Worm (Caenorhabditis elegans): ENCODE measurements around the gene nhr-195.

Gene nhr-195

ce11 chrV:8948365-8948764 is 23.8 kb downstream of the nhr-195 start:
- no peak for TF ChIP-seq nhr-237 (tag; optimal IDR thresholded peaks at IDR 0.05)
- TF ChIP-seq elt-2 (tag; optimal IDR thresholded peaks at IDR 0.05): peak; percentile 44

ce11 chrV:8947499-8947898 is 24.7 kb downstream of the nhr-195 start, which contains the start of gene gck-1:
Gene gck-1 (plus strand): TSS chrV:8947799.
- TF ChIP-seq nhr-43 (tag; optimal IDR thresholded peaks at IDR 0.05; ENCODE audit: poor library complexity, severe bottlenecking) (no peak), zag-1 (tag; optimal IDR thresholded peaks at IDR 0.05) (no peak), ceh-82 (tag; optimal IDR thresholded peaks at IDR 0.05) (no peak), nhr-76 (tag; optimal IDR thresholded peaks at IDR 0.05) (no peak), jun-1 (tag; optimal IDR thresholded peaks at IDR 0.05) (no peak), elt-3 (tag; optimal IDR thresholded peaks at IDR 0.05) (no peak), fkh-2 (tag; optimal IDR thresholded peaks at IDR 0.05) (no peak), nfya-1 (tag; optimal IDR thresholded peaks at IDR 0.05; ENCODE audit: insufficient read depth) (no peak), nhr-28 (tag; optimal IDR thresholded peaks at IDR 0.05) (no peak), mml-1 (tag; optimal IDR thresholded peaks at IDR 0.05) (no peak), unc-39 (tag; optimal IDR thresholded peaks at IDR 0.05) (no peak), nhr-23 (tag; optimal IDR thresholded peaks at IDR 0.05) (no peak), R02D3.7 (tag; optimal IDR thresholded peaks at IDR 0.05) (no peak), pha-4 (tag; optimal IDR thresholded peaks at IDR 0.05) (no peak), ceh-16 (tag; optimal IDR thresholded peaks at IDR 0.05) (no peak), nhr-237 (tag; optimal IDR thresholded peaks at IDR 0.05) (no peak), nhr-77 (tag; optimal IDR thresholded peaks at IDR 0.05) (no peak)

ce11 chrV:8946142-8946541 is 26.0 kb downstream of the nhr-195 start:
- TF ChIP-seq ceh-9 (tag; optimal IDR thresholded peaks at IDR 0.05) (no peak), nhr-25 (tag; optimal IDR thresholded peaks at IDR 0.05) (peak; percentile 12)

ce11 chrV:8944481-8944880 is 27.7 kb downstream of the nhr-195 start:
- TF ChIP-seq nhr-25 (tag; optimal IDR thresholded peaks at IDR 0.05): no peak

ce11 chrV:8943963-8944362 is 28.2 kb downstream of the nhr-195 start, which contains the start of gene T19A5.3:
Gene T19A5.3 (minus strand): TSS chrV:8944063.
- TF ChIP-seq lsy-12 (tag; optimal IDR thresholded peaks at IDR 0.05): no peak

- TF ChIP-seq zag-1 (tag; optimal IDR thresholded peaks at IDR 0.05) (no peak), elt-1 (tag; optimal IDR thresholded peaks at IDR 0.05) (no peak), nhr-23 (tag; optimal IDR thresholded peaks at IDR 0.05) (peak; percentile 47)
Measured at ce11 chrV:8942437-8942978, 29.7 kb downstream of the nhr-195 start.

ce11 chrV:8940419-8940818 is 31.8 kb downstream of the nhr-195 start:
- TF ChIP-seq mdl-1 (tag; optimal IDR thresholded peaks at IDR 0.05): no peak
- no peak for TF ChIP-seq lsy-12 (tag; optimal IDR thresholded peaks at IDR 0.05)
- no peak for TF ChIP-seq zag-1 (tag; optimal IDR thresholded peaks at IDR 0.05)
- no peak for TF ChIP-seq unc-62 (GFP tag; optimal IDR thresholded peaks at IDR 0.05)
- TF ChIP-seq egl-5 (tag; optimal IDR thresholded peaks at IDR 0.05): no peak

- TF ChIP-seq ZK546.5 (tag; optimal IDR thresholded peaks at IDR 0.05) (no peak), unc-39 (tag; optimal IDR thresholded peaks at IDR 0.05) (no peak), nhr-76 (tag; optimal IDR thresholded peaks at IDR 0.05) (no peak), ceh-16 (tag; optimal IDR thresholded peaks at IDR 0.05) (no peak), elt-1 (tag; optimal IDR thresholded peaks at IDR 0.05) (no peak), unc-62 (GFP tag; optimal IDR thresholded peaks at IDR 0.05) (no peak), ztf-4 (tag; optimal IDR thresholded peaks at IDR 0.05) (peak; percentile 39), elt-3 (tag; optimal IDR thresholded peaks at IDR 0.05) (no peak), hmg-11 (tag; optimal IDR thresholded peaks at IDR 0.05) (no peak), nhr-23 (tag; optimal IDR thresholded peaks at IDR 0.05) (no peak), R02D3.7 (tag; optimal IDR thresholded peaks at IDR 0.05) (no peak), nhr-25 (tag; optimal IDR thresholded peaks at IDR 0.05) (peak; percentile 27), eor-1 (tag; optimal IDR thresholded peaks at IDR 0.05) (no peak), pqm-1 (tag; optimal IDR thresholded peaks at IDR 0.05) (no peak), mml-1 (tag; optimal IDR thresholded peaks at IDR 0.05) (no peak), ztf-11 (tag; optimal IDR thresholded peaks at IDR 0.05) (no peak), lsy-12 (tag; optimal IDR thresholded peaks at IDR 0.05) (peak; percentile 1), nhr-28 (tag; optimal IDR thresholded peaks at IDR 0.05) (no peak), nhr-237 (tag; optimal IDR thresholded peaks at IDR 0.05) (no peak), lin-15B (tag; optimal IDR thresholded peaks at IDR 0.05) (no peak), ama-1 (optimal IDR thresholded peaks at IDR 0.05) (peak; percentile 98), pha-4 (tag; optimal IDR thresholded peaks at IDR 0.05) (peak; percentile 35), elt-2 (tag; optimal IDR thresholded peaks at IDR 0.05) (peak; percentile 32), nfya-1 (tag; optimal IDR thresholded peaks at IDR 0.05; ENCODE audit: insufficient read depth) (peak; percentile 18), nhr-67 (tag; optimal IDR thresholded peaks at IDR 0.05) (no peak)
Measured at ce11 chrV:8939424-8940065, 32.6 kb downstream of the nhr-195 start.

All from whole organism, L3 larva.